Fruit fly (Drosophila melanogaster): ENCODE data around the gene RpS6.

The RpS6 gene

dm6 chrX:7944772-7945722 lies 43.9 kb upstream of the RpS6 start (continued):
- no peak for TF ChIP-seq CG15073 (GFP tag; optimal IDR thresholded peaks at IDR 0.05)
- peak in 1 of 2 experiments; percentile 46 for TF ChIP-seq chif (GFP tag; optimal IDR thresholded peaks at IDR 0.05)
- peak; percentile 42 for TF ChIP-seq Deaf1 (tag; optimal IDR thresholded peaks at IDR 0.05)
- TF ChIP-seq CG9215 (GFP tag; IDR thresholded peaks at IDR 0.05) = no peak
- TF ChIP-seq Max (GFP tag; optimal IDR thresholded peaks at IDR 0.05) = no peak
- no peak for TF ChIP-seq Hmx (GFP tag; optimal IDR thresholded peaks at IDR 0.05)
- no peak for TF ChIP-seq ftz-f1 (GFP tag; optimal IDR thresholded peaks at IDR 0.05)
- TF ChIP-seq CG1792 (GFP tag; optimal IDR thresholded peaks at IDR 0.05) = no peak
- TF ChIP-seq sug (tag; optimal IDR thresholded peaks at IDR 0.05) = peak; percentile 47
- TF ChIP-seq knrl (GFP tag; IDR thresholded peaks at IDR 0.05; ENCODE audit: partially characterized antibody) = no peak
- no peak for TF ChIP-seq CG11093 (GFP tag; IDR thresholded peaks at IDR 0.05)
- no peak for TF ChIP-seq Hey (tag; optimal IDR thresholded peaks at IDR 0.05)
- no peak for TF ChIP-seq Dp (GFP tag; optimal IDR thresholded peaks at IDR 0.05)
- no peak for TF ChIP-seq CG7928 (GFP tag; optimal IDR thresholded peaks at IDR 0.05)
- no peak for TF ChIP-seq zen (tag; optimal IDR thresholded peaks at IDR 0.05)
- no peak for TF ChIP-seq CG17612 (GFP tag; IDR thresholded peaks at IDR 0.05)
- TF ChIP-seq wek (GFP tag; optimal IDR thresholded peaks at IDR 0.05) = no peak
- TF ChIP-seq CG11247 (GFP tag; IDR thresholded peaks at IDR 0.05) = 0 out of 2 replicates have a peak, but pooled peaks have one; percentile 22
- TF ChIP-seq CG7786 (GFP tag; optimal IDR thresholded peaks at IDR 0.05) = peak; percentile 22
- no peak for TF ChIP-seq Rx (GFP tag; IDR thresholded peaks at IDR 0.05)
- TF ChIP-seq CG2678 (tag; optimal IDR thresholded peaks at IDR 0.05) = peak; percentile 41
- no peak for TF ChIP-seq MESR4 (GFP tag; optimal IDR thresholded peaks at IDR 0.05)
- no peak for TF ChIP-seq repo (GFP tag; optimal IDR thresholded peaks at IDR 0.05)
- TF ChIP-seq CG7357 (GFP tag; IDR thresholded peaks at IDR 0.05) = no peak
- TF ChIP-seq grau (tag; optimal IDR thresholded peaks at IDR 0.05) = peak; percentile 50
- TF ChIP-seq CG1529 (GFP tag; optimal IDR thresholded peaks at IDR 0.05) = no peak
- peak; percentile 37 for TF ChIP-seq PHDP (tag; optimal IDR thresholded peaks at IDR 0.05)
- no peak for TF ChIP-seq CG34422 (GFP tag; IDR thresholded peaks at IDR 0.05)
- no peak; the same call in 1 of the 2 replicates for TF ChIP-seq CG13287 (GFP tag; IDR thresholded peaks at IDR 0.05; ENCODE audit: partially characterized antibody)
- TF ChIP-seq Fer1 (GFP tag; optimal IDR thresholded peaks at IDR 0.05) = peak; percentile 12
- no peak for TF ChIP-seq CG11085 (GFP tag; IDR thresholded peaks at IDR 0.05)
- no peak for TF ChIP-seq NK7.1 (GFP tag; optimal IDR thresholded peaks at IDR 0.05)
- peak; percentile 40 for TF ChIP-seq zfh2 (GFP tag; optimal IDR thresholded peaks at IDR 0.05)
- peak; percentile 14 for TF ChIP-seq Dip3 (GFP tag; optimal IDR thresholded peaks at IDR 0.05)
- TF ChIP-seq vfl (GFP tag; optimal IDR thresholded peaks at IDR 0.05) = peak; percentile 17
- no peak for TF ChIP-seq CG12155 (GFP tag; optimal IDR thresholded peaks at IDR 0.05)
- peak; percentile 34; the same call in 1 of the 2 replicates for TF ChIP-seq al (GFP tag; IDR thresholded peaks at IDR 0.05)
- TF ChIP-seq sob (GFP tag; IDR thresholded peaks at IDR 0.05) = no peak
- TF ChIP-seq crc (GFP tag; optimal IDR thresholded peaks at IDR 0.05) = no peak
- TF ChIP-seq Oaz (GFP tag; IDR thresholded peaks at IDR 0.05) = no peak
- TF ChIP-seq CG10147 (GFP tag; optimal IDR thresholded peaks at IDR 0.05) = peak; percentile 27
- no peak for TF ChIP-seq Kr (GFP tag; optimal IDR thresholded peaks at IDR 0.05)
- TF ChIP-seq hkb (optimal IDR thresholded peaks at IDR 0.05) = no peak
- TF ChIP-seq hkb (GFP tag; IDR thresholded peaks at IDR 0.05) = no peak; the same call in 1 of the 2 replicates
- no peak for TF ChIP-seq CG4617 (GFP tag; optimal IDR thresholded peaks at IDR 0.05; ENCODE audit: borderline replicate concordance)
- no peak for TF ChIP-seq br (optimal IDR thresholded peaks at IDR 0.05)
- TF ChIP-seq stwl (tag; optimal IDR thresholded peaks at IDR 0.05) = no peak
- TF ChIP-seq dmrt99B (tag; optimal IDR thresholded peaks at IDR 0.05) = peak; percentile 27
- no peak for TF ChIP-seq vnd (GFP tag; IDR thresholded peaks at IDR 0.05; ENCODE audit: partially characterized antibody)
- TF ChIP-seq CG12942 (GFP tag; optimal IDR thresholded peaks at IDR 0.05) = no peak

All from whole organism, embryonic.